Worm (Caenorhabditis elegans) whole organism, late embryonic: Measurements from ENCODE around the gene F49C12.5.

Experiments used
- F13H6.1 ChIP-seq: sonication (generic microtip); optimal IDR thresholded peaks from 2 replicates; lab custom pipeline; 2016; ENCODE audit warnings: missing genetic modification characterization, missing compliant biosample characterization
- dve-1 ChIP-seq: sonication (generic microtip); optimal IDR thresholded peaks from 2 replicates; lab custom pipeline; 2017; ENCODE audit warnings: antibody characterized with exemption, mild to moderate bottlenecking, missing genetic modification characterization, missing compliant biosample characterization
- ets-4 ChIP-seq: sonication (generic microtip); optimal IDR thresholded peaks from 2 replicates; lab custom pipeline; 2016; ENCODE audit warnings: missing genetic modification characterization, missing compliant biosample characterization
- eyg-1 ChIP-seq: sonication (generic microtip); optimal IDR thresholded peaks from 2 replicates; lab custom pipeline; 2016; ENCODE audit warnings: missing genotype, missing genetic modification characterization, missing compliant biosample characterization
- hlh-15 ChIP-seq: sonication (generic microtip); optimal IDR thresholded peaks from 2 replicates; lab custom pipeline; 2016; ENCODE audit warnings: missing genetic modification characterization, missing compliant biosample characterization
- mec-3 ChIP-seq: sonication (generic microtip); optimal IDR thresholded peaks from 2 replicates; lab custom pipeline; 2016; ENCODE audit warnings: borderline replicate concordance, missing genetic modification characterization, missing compliant biosample characterization
- pqm-1 ChIP-seq: sonication (generic microtip); optimal IDR thresholded peaks from 2 replicates; lab custom pipeline; 2016; ENCODE audit warnings: missing genetic modification characterization, missing compliant biosample characterization
- tbx-2 ChIP-seq: sonication (generic microtip); optimal IDR thresholded peaks from 2 replicates; lab custom pipeline; 2016; ENCODE audit warnings: missing genetic modification characterization, missing compliant biosample characterization

DNA sequence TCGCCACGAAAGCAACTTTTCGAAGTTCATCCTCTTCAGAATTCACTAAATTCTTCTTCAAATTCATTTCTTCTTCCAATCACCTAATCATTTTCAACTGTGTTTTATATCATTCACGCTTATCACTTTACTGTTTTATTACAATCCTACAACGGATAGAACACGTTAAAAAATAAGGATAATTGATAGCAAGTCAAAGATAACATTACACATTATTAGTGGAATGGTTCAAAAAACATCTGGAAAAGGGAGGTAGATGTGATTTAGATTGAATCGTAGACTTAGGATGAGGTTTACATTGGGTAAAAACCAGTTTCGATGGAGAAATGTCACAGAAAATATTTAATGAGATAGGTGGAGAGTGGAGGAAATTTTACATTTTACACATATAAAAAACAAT lies 43.0 kb upstream of the F49C12.5 start, which contains the start of gene col-120:
- TF ChIP-seq hlh-15 (tag; lab: Kevin White, UChicago) (no peak), dve-1 (tag; lab: Kevin White, UChicago) (no peak), pqm-1 (tag; lab: Kevin White, UChicago) (no peak), tbx-2 (tag; lab: Kevin White, UChicago) (no peak), mec-3 (tag; lab: Kevin White, UChicago) (no peak), F13H6.1 (tag; lab: Kevin White, UChicago) (no peak), ets-4 (tag; lab: Kevin White, UChicago) (no peak), eyg-1 (tag; lab: Kevin White, UChicago) (no peak)
